Comparison of ENCODE assay signal across 1 fruit fly cellular context in the genomic region with DNA sequence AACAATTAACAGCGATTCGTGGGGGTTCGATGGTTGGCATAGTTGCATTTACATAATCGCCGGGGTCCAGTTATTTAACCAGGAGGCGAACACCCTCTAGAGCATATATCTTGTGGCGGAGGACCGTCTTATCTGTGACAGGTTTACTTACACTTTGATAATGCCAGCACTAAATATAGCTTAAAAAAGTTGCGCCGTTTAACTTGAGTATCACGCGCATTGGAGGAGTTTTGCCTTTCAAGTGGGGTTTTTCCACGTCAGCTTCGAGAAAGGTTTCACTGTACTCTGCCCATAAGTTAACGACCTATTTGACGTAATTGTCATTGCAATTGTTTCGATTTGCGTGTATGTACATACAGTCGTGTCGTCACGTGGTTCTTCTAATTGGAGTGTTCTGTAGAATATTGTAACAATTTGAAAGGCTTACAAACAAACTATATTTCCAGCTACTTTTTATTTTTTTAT.
TF ChIP-seq lines count a peak whose summit lies in the region.

No protein-coding gene starts in this region.

TF ChIP-seq in whole organism, embryonic, 481 proteins besides CTCF, POLR2A, EP300 and RAD21 (continued from another document):
- TF ChIP-seq Gsc (GFP tag; IDR thresholded peaks at IDR 0.05; lab: Robert Waterston, UW) (no peak), insv (GFP tag; optimal IDR thresholded peaks at IDR 0.05; lab: Kevin White, UChicago) (peak in 1 of 2 experiments; percentile 7), Nf-YC (tag; optimal IDR thresholded peaks at IDR 0.05; lab: Kevin White, UChicago) (no peak), CG17912 (GFP tag; optimal IDR thresholded peaks at IDR 0.05; lab: Kevin White, UChicago) (no peak), zen (tag; optimal IDR thresholded peaks at IDR 0.05; lab: Kevin White, UChicago) (no peak), Xrp1 (GFP tag; IDR thresholded peaks at IDR 0.05; lab: Robert Waterston, UW) (peak; percentile 12; the same call in 1 of the 2 replicates), CG34422 (GFP tag; IDR thresholded peaks at IDR 0.05; lab: Robert Waterston, UW) (peak; percentile 26; the same call in 1 of the 3 replicates), CG10209 (GFP tag; optimal IDR thresholded peaks at IDR 0.05; lab: Kevin White, UChicago) (no peak), CG2712 (tag; optimal IDR thresholded peaks at IDR 0.05; lab: Kevin White, UChicago) (no peak), chm (GFP tag; IDR thresholded peaks at IDR 0.05; lab: Robert Waterston, UW) (no peak)
